Worm (Caenorhabditis elegans): ENCODE data around the gene acr-5.

Gene acr-5

DNA sequence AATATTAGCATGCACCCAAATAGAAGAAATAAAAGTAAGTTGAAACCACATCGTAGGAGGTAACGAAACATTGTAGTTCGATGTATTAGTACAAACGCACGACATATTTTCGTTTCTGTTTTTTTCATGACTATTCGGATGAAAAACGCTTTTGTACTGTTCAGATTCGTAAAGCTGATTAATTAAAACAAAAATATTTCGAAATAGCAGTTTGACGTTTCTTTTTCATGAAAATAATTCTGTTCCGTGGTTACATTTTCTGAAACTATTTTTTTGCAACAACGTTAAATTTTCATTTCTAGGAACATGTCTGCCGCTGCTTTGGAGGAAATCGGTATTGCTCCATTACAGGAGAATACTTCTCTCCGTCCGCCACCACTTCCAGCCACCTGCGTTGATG, 25.1 kb downstream of the acr-5 start, which contains the start of gene rpt-3:
rpt-3 (plus strand) TSS at position 301 of the 400 bp plus-strand sequence.
- no peak for TF ChIP-seq pha-4 (tag; optimal IDR thresholded peaks at IDR 0.05)
- no peak for TF ChIP-seq fax-1 (tag; optimal IDR thresholded peaks at IDR 0.05)
- no peak for TF ChIP-seq unc-55 (GFP tag; optimal IDR thresholded peaks at IDR 0.05)
- no peak for TF ChIP-seq ztf-16 (tag; optimal IDR thresholded peaks at IDR 0.05)
- no peak for TF ChIP-seq Y22D7AL.16 (tag; optimal IDR thresholded peaks at IDR 0.05)
- TF ChIP-seq hlh-13 (GFP tag; optimal IDR thresholded peaks at IDR 0.05), result no peak
- TF ChIP-seq hlh-6 (tag; optimal IDR thresholded peaks at IDR 0.05), result no peak
- TF ChIP-seq K09A11.1 (tag; optimal IDR thresholded peaks at IDR 0.05; ENCODE audit: insufficient read depth), result no peak
- TF ChIP-seq pax-1 (tag; optimal IDR thresholded peaks at IDR 0.05), result no peak

DNA sequence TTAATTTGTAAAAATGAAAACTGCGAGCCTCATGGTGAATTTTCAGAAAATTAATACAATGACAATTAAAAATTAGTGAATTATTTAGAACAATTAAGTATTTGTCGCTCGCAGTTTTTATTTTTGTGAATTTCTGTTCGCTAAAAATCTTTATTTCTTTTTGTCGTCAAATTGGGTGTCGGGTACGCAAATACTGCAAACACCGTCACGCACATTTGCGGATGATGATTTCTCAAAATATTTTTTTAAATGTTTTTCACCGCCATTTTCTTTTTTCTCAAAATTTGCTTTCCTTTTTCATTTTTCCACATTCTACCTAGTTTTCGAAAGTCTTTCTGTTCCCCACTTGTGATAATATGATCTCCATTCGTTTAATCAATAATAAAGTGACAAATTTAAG, 25.7 kb downstream of the acr-5 start:
- TF ChIP-seq nfya-1 (tag; optimal IDR thresholded peaks at IDR 0.05) (peak; percentile 28), fkh-6 (tag; optimal IDR thresholded peaks at IDR 0.05) (no peak), unc-55 (GFP tag; optimal IDR thresholded peaks at IDR 0.05) (peak; percentile 1)

DNA sequence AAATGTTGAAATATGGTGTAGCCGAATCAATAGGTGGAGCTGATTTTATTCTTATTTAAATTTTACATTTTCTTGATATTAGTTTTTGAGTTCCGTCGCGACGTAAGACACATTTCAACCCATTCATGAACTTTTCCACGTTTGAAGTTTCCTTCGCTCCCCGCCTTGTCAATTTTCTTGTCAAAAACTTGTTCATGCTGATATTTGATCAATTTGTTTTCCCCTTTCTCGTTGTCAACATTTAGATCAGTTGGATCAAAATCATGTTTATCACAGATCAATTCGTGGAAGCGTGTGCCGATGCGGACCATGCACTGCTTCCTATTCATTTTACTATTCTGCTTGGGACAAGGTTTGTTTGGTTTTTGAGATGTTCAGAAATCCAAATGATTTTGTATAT, 31.7 kb downstream of the acr-5 start, which contains the start of gene chtb-2:
chtb-2 (plus strand) TSS at position 301 of the 400 bp plus-strand sequence.
- no peak for TF ChIP-seq ceh-31 (tag; optimal IDR thresholded peaks at IDR 0.05)
- no peak for TF ChIP-seq unc-55 (GFP tag; optimal IDR thresholded peaks at IDR 0.05)
- TF ChIP-seq ref-2 (tag; optimal IDR thresholded peaks at IDR 0.05), result no peak
- TF ChIP-seq fax-1 (tag; optimal IDR thresholded peaks at IDR 0.05), result no peak
- no peak for TF ChIP-seq pax-1 (tag; optimal IDR thresholded peaks at IDR 0.05)
- TF ChIP-seq npax-4 (tag; optimal IDR thresholded peaks at IDR 0.05), result no peak
- TF ChIP-seq ttx-3 (tag; optimal IDR thresholded peaks at IDR 0.05), result no peak
- no peak for TF ChIP-seq che-1 (tag; optimal IDR thresholded peaks at IDR 0.05)
- TF ChIP-seq K09A11.1 (tag; optimal IDR thresholded peaks at IDR 0.05; ENCODE audit: insufficient read depth), result no peak
- TF ChIP-seq tbx-2 (tag; optimal IDR thresholded peaks at IDR 0.05), result no peak
- TF ChIP-seq K02D7.2 (tag; optimal IDR thresholded peaks at IDR 0.05), result no peak
- TF ChIP-seq nhr-11 (tag; optimal IDR thresholded peaks at IDR 0.05), result no peak
- no peak for TF ChIP-seq unc-42 (tag; optimal IDR thresholded peaks at IDR 0.05)

DNA sequence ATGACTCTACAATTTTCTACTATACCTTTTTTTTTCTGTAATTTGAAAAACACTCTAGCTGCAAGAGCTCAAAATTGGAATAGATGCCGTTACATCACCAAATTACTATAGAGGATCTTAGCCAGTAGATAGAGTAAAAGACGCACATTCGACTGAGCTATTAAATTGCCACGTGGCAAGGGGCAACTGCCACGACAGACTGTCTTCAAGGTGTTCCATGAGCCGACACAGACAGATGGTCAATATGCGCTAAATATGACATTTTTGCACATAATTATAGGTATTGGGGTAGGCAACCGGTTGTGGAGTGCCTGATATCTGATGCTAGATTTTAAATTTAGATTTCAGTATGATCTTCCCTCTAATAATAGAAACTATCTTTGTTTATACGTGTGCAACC, 35.1 kb downstream of the acr-5 start:
- TF ChIP-seq K09A11.1 (tag; optimal IDR thresholded peaks at IDR 0.05; ENCODE audit: insufficient read depth), result no peak
- no peak for TF ChIP-seq ceh-6 (GFP tag; optimal IDR thresholded peaks at IDR 0.05)
- no peak for TF ChIP-seq hlh-30 (tag; optimal IDR thresholded peaks at IDR 0.05; ENCODE audit: insufficient read depth)
- TF ChIP-seq lin-11 (tag; optimal IDR thresholded peaks at IDR 0.05), result no peak
- TF ChIP-seq sox-4 (tag; optimal IDR thresholded peaks at IDR 0.05), result no peak
- no peak for TF ChIP-seq fkh-6 (tag; optimal IDR thresholded peaks at IDR 0.05)
- TF ChIP-seq ceh-45 (GFP tag; IDR thresholded peaks at IDR 0.05), result no peak
- TF ChIP-seq K02D7.2 (tag; optimal IDR thresholded peaks at IDR 0.05), result no peak
- no peak for TF ChIP-seq ztf-16 (tag; optimal IDR thresholded peaks at IDR 0.05)
- no peak for TF ChIP-seq pha-4 (tag; optimal IDR thresholded peaks at IDR 0.05)
- no peak for TF ChIP-seq pros-1 (tag; optimal IDR thresholded peaks at IDR 0.05)
- no peak for TF ChIP-seq ceh-24 (tag; optimal IDR thresholded peaks at IDR 0.05)

DNA sequence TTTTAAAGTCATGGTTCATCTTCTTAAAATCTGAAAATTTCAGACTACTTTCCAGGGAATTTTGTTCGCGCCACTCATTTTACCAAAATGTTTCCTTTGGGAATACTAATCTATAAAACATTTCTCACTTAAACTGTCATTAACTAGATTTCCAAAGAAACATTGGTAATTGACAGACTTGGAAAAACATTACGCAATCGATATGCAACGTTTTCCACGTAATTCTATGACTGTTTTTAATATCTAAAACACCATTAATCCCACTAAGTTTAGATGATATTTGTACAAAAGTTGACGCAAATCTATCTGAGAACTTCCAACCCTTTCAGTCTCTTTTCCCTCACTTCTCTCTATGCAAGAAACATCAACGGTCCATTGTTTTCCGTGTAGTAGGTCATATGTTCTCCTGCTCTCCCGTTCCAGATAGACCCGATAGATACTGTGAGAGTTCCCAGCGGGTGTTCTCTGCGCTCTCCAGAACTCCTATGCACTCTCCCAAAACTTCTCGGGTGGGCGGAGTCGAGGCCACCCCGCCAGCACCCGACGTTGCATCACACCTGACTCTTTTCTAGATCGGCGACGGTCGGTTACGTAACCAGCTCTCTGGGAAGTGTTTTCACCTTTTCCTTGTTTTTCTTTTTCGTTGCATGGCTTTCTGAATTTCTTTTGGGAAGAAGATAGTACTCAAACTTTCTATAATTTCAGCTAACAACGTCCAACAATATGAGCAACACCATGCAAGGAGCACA, 36.1 kb downstream of the acr-5 start, which contains the start of gene zip-8:
zip-8 (plus strand) TSS at position 700 of the 749 bp plus-strand sequence.
- no peak for TF ChIP-seq ceh-31 (tag; optimal IDR thresholded peaks at IDR 0.05)
- no peak for TF ChIP-seq ceh-2 (tag; optimal IDR thresholded peaks at IDR 0.05)
- TF ChIP-seq tbx-7 (tag; optimal IDR thresholded peaks at IDR 0.05), result no peak
- TF ChIP-seq hlh-15 (tag; optimal IDR thresholded peaks at IDR 0.05), result no peak
- TF ChIP-seq unc-55 (GFP tag; optimal IDR thresholded peaks at IDR 0.05), result no peak
- TF ChIP-seq ahr-1 (tag; optimal IDR thresholded peaks at IDR 0.05), result no peak
- no peak for TF ChIP-seq ceh-19 (GFP tag; optimal IDR thresholded peaks at IDR 0.05)
- no peak for TF ChIP-seq hlh-13 (GFP tag; optimal IDR thresholded peaks at IDR 0.05)
- TF ChIP-seq lin-11 (tag; optimal IDR thresholded peaks at IDR 0.05), result no peak
- TF ChIP-seq elt-4 (tag; optimal IDR thresholded peaks at IDR 0.05), result no peak
- no peak for TF ChIP-seq F13H6.1 (tag; optimal IDR thresholded peaks at IDR 0.05)
